Fruit fly (Drosophila melanogaster): ENCODE measurements around the gene CG43331.

The CG43331 gene

dm6 chr3L:22503730-22504129 lies at the start of gene CG43331:
CG43331 (minus strand) TSS chr3L:22503830.
- no peak for TF ChIP-seq CG17801 (GFP tag; optimal IDR thresholded peaks at IDR 0.05; ENCODE audit: partially characterized antibody)

- TF ChIP-seq CG17801 (GFP tag; optimal IDR thresholded peaks at IDR 0.05; ENCODE audit: partially characterized antibody), result no peak
Measured at dm6 chr3L:22549926-22550325, 46.3 kb upstream of the CG43331 start, which contains the start of gene Trxr2. Trxr2 (plus strand) TSS chr3L:22550226.

- no peak for TF ChIP-seq CG17801 (GFP tag; optimal IDR thresholded peaks at IDR 0.05; ENCODE audit: partially characterized antibody)
Measured at dm6 chr3L:22548137-22548536, 44.5 kb upstream of the CG43331 start, which contains the start of gene CG11404. CG11404 (plus strand) TSS chr3L:22548437.

- no peak for TF ChIP-seq CG17801 (GFP tag; optimal IDR thresholded peaks at IDR 0.05; ENCODE audit: partially characterized antibody)
Measured at dm6 chr3L:22520017-22520416, 16.4 kb upstream of the CG43331 start.

- TF ChIP-seq CG17801 (GFP tag; optimal IDR thresholded peaks at IDR 0.05; ENCODE audit: partially characterized antibody), result no peak
Measured at dm6 chr3L:22505118-22505517, 1.5 kb upstream of the CG43331 start, which contains the start of gene CG43329. CG43329 (minus strand) TSS chr3L:22505218.

dm6 chr3L:22504323-22504722 lies 693 bp upstream of the CG43331 start, which contains the start of gene CG43330:
CG43330 (minus strand) TSS chr3L:22504423.
- TF ChIP-seq CG17801 (GFP tag; optimal IDR thresholded peaks at IDR 0.05; ENCODE audit: partially characterized antibody), result no peak

- no peak for TF ChIP-seq CG17801 (GFP tag; optimal IDR thresholded peaks at IDR 0.05; ENCODE audit: partially characterized antibody)
Measured at dm6 chr3L:22501300-22501699, 2.3 kb downstream of the CG43331 start, which contains the start of gene CG43312. CG43312 (plus strand) TSS chr3L:22501600.

- no peak for TF ChIP-seq CG17801 (GFP tag; optimal IDR thresholded peaks at IDR 0.05; ENCODE audit: partially characterized antibody)
Measured at dm6 chr3L:22497594-22497993, 6.0 kb downstream of the CG43331 start.

dm6 chr3L:22483452-22483851 lies 20.2 kb downstream of the CG43331 start:
- TF ChIP-seq CG17801 (GFP tag; optimal IDR thresholded peaks at IDR 0.05; ENCODE audit: partially characterized antibody), result no peak

- no peak for TF ChIP-seq CG17801 (GFP tag; optimal IDR thresholded peaks at IDR 0.05; ENCODE audit: partially characterized antibody)
Measured at dm6 chr3L:22474081-22474845, 29.4 kb downstream of the CG43331 start, which contains the start of gene CG11425. CG11425 (plus strand) TSS chr3L:22474795.

dm6 chr3L:22471586-22472291 lies 31.9 kb downstream of the CG43331 start:
- TF ChIP-seq CG17801 (GFP tag; optimal IDR thresholded peaks at IDR 0.05; ENCODE audit: partially characterized antibody), result peak; percentile 18

- TF ChIP-seq CG17801 (GFP tag; optimal IDR thresholded peaks at IDR 0.05; ENCODE audit: partially characterized antibody), result no peak
Measured at dm6 chr3L:22470299-22470791, 33.3 kb downstream of the CG43331 start, which contains the start of gene CG11426. CG11426 (plus strand) TSS chr3L:22470556.

dm6 chr3L:22468562-22468961 lies 35.1 kb downstream of the CG43331 start, which contains the start of gene CG11437:
CG11437 (plus strand) TSS chr3L:22468862.
- no peak for TF ChIP-seq CG17801 (GFP tag; optimal IDR thresholded peaks at IDR 0.05; ENCODE audit: partially characterized antibody)

dm6 chr3L:22466403-22466942 lies 37.2 kb downstream of the CG43331 start:
- TF ChIP-seq CG17801 (GFP tag; optimal IDR thresholded peaks at IDR 0.05; ENCODE audit: partially characterized antibody), result no peak
